Fruit fly (Drosophila melanogaster) S2 (cell line): Measurements from ENCODE around the gene Nfs1.

Experiments used
- CG8478 ChIP-seq: fragments of >200 bp; optimal IDR thresholded peaks from 2 replicates; lab custom pipeline; 2018
- CTCF ChIP-seq, 2 experiments: fragments of >200 bp; optimal IDR thresholded peaks; 2 replicates each; lab custom pipeline; 2018

DNA sequence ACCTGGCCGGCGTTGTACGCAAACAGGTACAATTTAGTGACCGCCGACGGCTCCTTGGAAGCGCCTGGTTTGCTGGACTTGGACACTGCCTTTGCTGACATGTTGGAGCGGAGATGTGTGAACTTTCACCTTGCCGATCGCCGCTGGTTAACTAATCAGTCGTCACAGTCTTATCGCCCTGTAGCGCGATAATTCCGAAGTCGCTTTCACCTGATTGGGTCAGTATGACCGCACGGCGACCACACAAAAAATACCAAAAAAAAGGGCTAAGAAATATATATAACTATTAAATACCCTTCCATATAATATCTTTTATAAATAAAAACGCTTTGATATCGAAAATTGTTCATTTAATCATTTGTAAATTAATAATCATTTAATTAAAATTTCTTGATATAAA is 2.6 kb downstream of the Nfs1 start, which contains the start of gene Hacd1:
- TF ChIP-seq CTCF (optimal IDR thresholded peaks at IDR 0.05; lab: Kevin White, UChicago) (no peak), CG8478 (lab: Kevin White, UChicago) (no peak)
